Worm (Caenorhabditis elegans) whole organism, mixed stage, embryonic: ENCODE data around the gene C30B5.6.

Experiments used
- M03D4.4 ChIP-seq: sonication (generic microtip); optimal IDR thresholded peaks from 2 replicates; lab custom pipeline; 2017; ENCODE audit warnings: mild to moderate bottlenecking, missing genetic modification characterization, missing compliant biosample characterization
- bed-3 ChIP-seq: fragments of 200-800 bp; sonication (Bioruptor generic); optimal IDR thresholded peaks from 3 replicates; lab custom pipeline; 2018; ENCODE audit warnings: mild to moderate bottlenecking, missing genetic modification characterization, moderate library complexity, missing compliant biosample characterization
- blmp-1 ChIP-seq: fragments of 150-350 bp; optimal IDR thresholded peaks from 2 replicates; lab custom pipeline; 2014; ENCODE audit warnings: missing biosample characterization, missing genetic modification characterization
- ceh-39 ChIP-seq: fragments of 150-350 bp; optimal IDR thresholded peaks from 2 replicates; lab custom pipeline; 2014; ENCODE audit warnings: missing biosample characterization, missing genetic modification characterization
- ceh-43 ChIP-seq: fragments of 200-800 bp; sonication (Bioruptor generic); optimal IDR thresholded peaks from 2 replicates; lab custom pipeline; 2018; ENCODE audit warnings: mild to moderate bottlenecking, missing genetic modification characterization, moderate library complexity, missing compliant biosample characterization
- ceh-83 ChIP-seq: fragments of 200-800 bp; sonication (Bioruptor generic); optimal IDR thresholded peaks from 2 replicates; lab custom pipeline; 2018; ENCODE audit warnings: mild to moderate bottlenecking, missing genetic modification characterization, missing compliant biosample characterization
- ces-1 ChIP-seq: fragments of 150-350 bp; optimal IDR thresholded peaks from 2 replicates; lab custom pipeline; 2014; ENCODE audit warnings: missing biosample characterization, missing genetic modification reagents, missing genetic modification characterization
- cnd-1 ChIP-seq: fragments of 200-800 bp; sonication (Bioruptor generic); optimal IDR thresholded peaks from 2 replicates; lab custom pipeline; 2018; ENCODE audit warnings: mild to moderate bottlenecking, missing genetic modification characterization, missing compliant biosample characterization
- drap-1 ChIP-seq: fragments of 200-800 bp; sonication (Bioruptor generic); optimal IDR thresholded peaks from 3 replicates; lab custom pipeline; 2018; ENCODE audit warnings: mild to moderate bottlenecking, missing genetic modification characterization, missing compliant biosample characterization
- elt-1 ChIP-seq: sonication (generic microtip); optimal IDR thresholded peaks from 2 replicates; lab custom pipeline; 2017; ENCODE audit warnings: missing genetic modification characterization, mild to moderate bottlenecking, missing compliant biosample characterization, antibody characterized with exemption, moderate library complexity, borderline replicate concordance; ENCODE audit not compliant: insufficient read depth
- elt-3 ChIP-seq: fragments of 150-350 bp; optimal IDR thresholded peaks from 2 replicates; lab custom pipeline; 2014; ENCODE audit warnings: missing biosample characterization, missing genetic modification characterization
- flh-1 ChIP-seq: fragments of 200-800 bp; sonication (Bioruptor generic); optimal IDR thresholded peaks from 2 replicates; lab custom pipeline; 2018; ENCODE audit warnings: mild to moderate bottlenecking, missing genetic modification characterization, moderate library complexity, missing compliant biosample characterization
- ham-2 ChIP-seq: fragments of 200-800 bp; sonication (Bioruptor generic); optimal IDR thresholded peaks from 2 replicates; lab custom pipeline; 2018; ENCODE audit warnings: mild to moderate bottlenecking, missing genetic modification characterization, missing compliant biosample characterization
- hlh-1 ChIP-seq: fragments of 150-350 bp; optimal IDR thresholded peaks from 2 replicates; lab custom pipeline; 2014; ENCODE audit warnings: missing biosample characterization, missing genetic modification reagents, missing genetic modification characterization
- lin-13 ChIP-seq: fragments of 150-350 bp; optimal IDR thresholded peaks from 2 replicates; lab custom pipeline; 2014; ENCODE audit warnings: missing biosample characterization, missing genetic modification characterization
- lin-32 ChIP-seq: fragments of 200-800 bp; sonication (Bioruptor generic); optimal IDR thresholded peaks from 2 replicates; lab custom pipeline; 2018; ENCODE audit warnings: mild to moderate bottlenecking, missing genetic modification characterization, missing compliant biosample characterization
- lsy-2 ChIP-seq: fragments of 150-350 bp; optimal IDR thresholded peaks from 2 replicates; lab custom pipeline; 2014; ENCODE audit warnings: missing biosample characterization, missing genetic modification characterization
- mab-5 ChIP-seq: fragments of 150-350 bp; optimal IDR thresholded peaks from 2 replicates; lab custom pipeline; 2014; ENCODE audit warnings: missing biosample characterization, missing genetic modification characterization
- mep-1 ChIP-seq: fragments of 150-350 bp; optimal IDR thresholded peaks from 2 replicates; lab custom pipeline; 2017; ENCODE audit warnings: missing biosample characterization, missing genetic modification reagents, missing genetic modification characterization, inconsistent platforms
- mls-2 ChIP-seq: sonication (generic microtip); optimal IDR thresholded peaks from 2 replicates; lab custom pipeline; 2016; ENCODE audit warnings: mild to moderate bottlenecking, missing genetic modification characterization, moderate library complexity, missing compliant biosample characterization
- nhr-12 ChIP-seq: fragments of 150-350 bp; optimal IDR thresholded peaks from 2 replicates; lab custom pipeline; 2014; ENCODE audit warnings: missing biosample characterization, missing genetic modification characterization
- nhr-2 ChIP-seq: fragments of 150-350 bp; optimal IDR thresholded peaks from 2 replicates; lab custom pipeline; 2014; ENCODE audit warnings: missing biosample characterization, missing genetic modification characterization
- nhr-237 ChIP-seq: fragments of 150-350 bp; optimal IDR thresholded peaks from 2 replicates; lab custom pipeline; 2014; ENCODE audit warnings: missing biosample characterization, missing genetic modification characterization
- nhr-28 ChIP-seq: fragments of 150-350 bp; optimal IDR thresholded peaks from 2 replicates; lab custom pipeline; 2014; ENCODE audit warnings: missing biosample characterization, missing genetic modification characterization
- nhr-76 ChIP-seq: sonication (generic microtip); optimal IDR thresholded peaks from 2 replicates; lab custom pipeline; 2017; ENCODE audit warnings: missing biosample characterization, missing genetic modification characterization
- pha-4 ChIP-seq: fragments of 150-350 bp; optimal IDR thresholded peaks from 2 replicates; lab custom pipeline; 2018; ENCODE audit warnings: missing biosample characterization, missing genetic modification reagents, missing genetic modification characterization
- sem-2 ChIP-seq: fragments of 200-800 bp; sonication (Bioruptor generic); optimal IDR thresholded peaks from 2 replicates; lab custom pipeline; 2018; ENCODE audit warnings: mild to moderate bottlenecking, missing genetic modification characterization, missing compliant biosample characterization
- snpc-4 ChIP-seq: fragments of 150-350 bp; optimal IDR thresholded peaks from 2 replicates; lab custom pipeline; 2014; ENCODE audit warnings: missing biosample characterization, missing genetic modification characterization
- sptf-1 ChIP-seq: sonication (generic microtip); optimal IDR thresholded peaks from 2 replicates; lab custom pipeline; 2017; ENCODE audit warnings: mild to moderate bottlenecking, missing genetic modification characterization, moderate library complexity, missing compliant biosample characterization
- tbx-8 ChIP-seq: fragments of 200-800 bp; sonication (Bioruptor generic); optimal IDR thresholded peaks from 2 replicates; lab custom pipeline; 2018; ENCODE audit warnings: mild to moderate bottlenecking, missing genetic modification characterization, moderate library complexity, missing compliant biosample characterization
- unc-120 ChIP-seq: sonication (generic microtip); optimal IDR thresholded peaks from 2 replicates; lab custom pipeline; 2017; ENCODE audit warnings: missing genetic modification characterization, missing compliant biosample characterization; ENCODE audit not compliant: poor library complexity, severe bottlenecking
- unc-39 ChIP-seq: fragments of 150-350 bp; optimal IDR thresholded peaks from 2 replicates; lab custom pipeline; 2014; ENCODE audit warnings: missing biosample characterization, missing genetic modification characterization
- unc-62 ChIP-seq: fragments of 150-350 bp; optimal IDR thresholded peaks from 2 replicates; lab custom pipeline; 2014; ENCODE audit warnings: missing biosample characterization, missing genetic modification reagents, missing genetic modification characterization
- zip-8 ChIP-seq: fragments of 150-350 bp; optimal IDR thresholded peaks from 2 replicates; lab custom pipeline; 2014; ENCODE audit warnings: missing biosample characterization, missing genetic modification characterization
- ztf-11 ChIP-seq: fragments of 150-350 bp; optimal IDR thresholded peaks from 2 replicates; lab custom pipeline; 2014; ENCODE audit warnings: missing biosample characterization, missing genetic modification characterization

Gene C30B5.6

DNA sequence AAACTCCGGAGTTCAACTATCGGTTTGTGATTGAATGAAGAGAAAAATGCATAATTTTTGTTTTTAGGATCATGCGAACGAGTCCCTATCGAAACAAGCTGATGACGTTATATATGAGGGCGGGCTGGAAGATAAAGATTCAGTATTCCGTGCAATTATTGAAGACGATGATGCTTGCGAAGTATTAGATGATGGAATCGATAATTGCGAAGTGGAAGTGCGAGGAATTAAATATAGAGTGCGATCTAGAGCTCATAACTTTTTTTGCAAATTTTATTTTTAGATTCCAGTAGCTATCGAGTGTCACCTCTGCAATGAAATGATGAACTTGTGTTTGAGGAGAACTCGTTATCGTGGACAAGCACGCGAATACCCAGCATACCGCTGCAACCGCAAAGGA lies 23.4 kb downstream of the C30B5.6 start:
- TF ChIP-seq flh-1 (GFP tag; lab: Kevin White, UChicago) (no peak), nhr-28 (tag; lab: Kevin White, UChicago) (no peak), ceh-43 (GFP tag; lab: Kevin White, UChicago) (no peak), unc-120 (tag; lab: Kevin White, UChicago) (no peak), hlh-1 (tag; lab: Kevin White, UChicago) (no peak), ham-2 (GFP tag; lab: Kevin White, UChicago) (no peak)

ce11 chrII:6198468-6198867 lies 24.0 kb downstream of the C30B5.6 start, which contains the start of gene szy-4:
TSS of gene szy-4 (plus strand) at chrII:6198696.
- TF ChIP-seq M03D4.4 (tag; lab: Kevin White, UChicago), result no peak
- TF ChIP-seq elt-3 (tag; lab: Kevin White, UChicago), result no peak
- no peak for TF ChIP-seq ces-1 (GFP tag; lab: Kevin White, UChicago)
- no peak for TF ChIP-seq unc-62

ce11 chrII:6196875-6197274 lies 25.6 kb downstream of the C30B5.6 start, which contains the start of the genes rbmx-2 and C30B5.2:
TSS of gene rbmx-2 (minus strand) at chrII:6196948.
TSS of gene C30B5.2 (plus strand) at chrII:6197180.
- TF ChIP-seq nhr-12, result no peak
- no peak for TF ChIP-seq bed-3 (GFP tag; lab: Kevin White, UChicago)
- TF ChIP-seq unc-120 (tag; lab: Kevin White, UChicago), result peak; percentile 73
- no peak for TF ChIP-seq mab-5 (tag; lab: Kevin White, UChicago)
- TF ChIP-seq nhr-76, result no peak
- TF ChIP-seq lin-32 (GFP tag; lab: Kevin White, UChicago), result no peak
- TF ChIP-seq flh-1 (GFP tag; lab: Kevin White, UChicago), result no peak
- peak; percentile 78 for TF ChIP-seq ces-1 (GFP tag; lab: Kevin White, UChicago)
- no peak for TF ChIP-seq nhr-2 (tag; lab: Kevin White, UChicago)
- TF ChIP-seq snpc-4, result no peak
- TF ChIP-seq sptf-1, result no peak
- no peak for TF ChIP-seq ceh-83
- no peak for TF ChIP-seq unc-62
- TF ChIP-seq elt-1 (tag; lab: Kevin White, UChicago), result no peak
- no peak for TF ChIP-seq sem-2
- TF ChIP-seq M03D4.4 (tag; lab: Kevin White, UChicago), result no peak
- TF ChIP-seq ham-2 (GFP tag; lab: Kevin White, UChicago), result no peak
- TF ChIP-seq tbx-8, result no peak
- TF ChIP-seq ztf-11 (tag; lab: Kevin White, UChicago), result no peak
- TF ChIP-seq lsy-2 (tag; lab: Kevin White, UChicago), result peak; percentile 90
- TF ChIP-seq nhr-28 (tag; lab: Kevin White, UChicago), result no peak
- TF ChIP-seq ceh-43 (GFP tag; lab: Kevin White, UChicago), result no peak
- TF ChIP-seq lin-13, result no peak
- TF ChIP-seq cnd-1 (tag; lab: Kevin White, UChicago), result no peak
- no peak for TF ChIP-seq ceh-39
- no peak for TF ChIP-seq drap-1
- TF ChIP-seq mls-2 (tag; lab: Kevin White, UChicago), result no peak
- no peak for TF ChIP-seq pha-4 (tag; lab: Kevin White, UChicago)
- TF ChIP-seq unc-39 (tag; lab: Kevin White, UChicago), result no peak
- peak; percentile 53 for TF ChIP-seq mep-1
- TF ChIP-seq elt-3 (tag; lab: Kevin White, UChicago), result no peak

- TF ChIP-seq zip-8 (tag; lab: Kevin White, UChicago) (no peak), ztf-11 (tag; lab: Kevin White, UChicago) (no peak), nhr-2 (tag; lab: Kevin White, UChicago) (no peak)
Measured at ce11 chrII:6192484-6192883, 30.0 kb downstream of the C30B5.6 start, which contains the start of gene cpb-2. TSS of gene cpb-2 (plus strand) at chrII:6192784.

DNA sequence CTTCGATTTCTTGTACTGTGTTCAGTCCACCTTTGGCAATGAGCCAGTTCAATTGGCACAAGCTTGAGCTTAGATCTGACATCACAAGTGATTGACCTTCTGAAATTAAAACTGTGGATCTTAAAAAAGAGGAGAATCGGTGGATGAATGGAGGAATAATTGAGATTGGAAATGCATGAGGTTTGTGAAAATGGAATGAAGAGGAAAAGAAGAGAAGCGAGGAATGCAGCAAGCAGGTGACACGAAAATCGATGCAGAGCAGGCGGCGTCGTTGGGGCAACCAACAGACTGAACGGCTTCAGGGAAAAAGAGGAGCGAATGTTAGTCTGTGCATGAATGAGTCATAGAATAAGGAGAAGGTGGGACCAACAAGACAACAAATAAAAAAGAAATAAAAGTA lies 31.2 kb downstream of the C30B5.6 start, which contains the start of gene fkh-8:
fkh-8 (minus strand) TSS at position 101 of the 400 bp plus-strand sequence.
- TF ChIP-seq hlh-1 (tag; lab: Kevin White, UChicago) (no peak), pha-4 (tag; lab: Kevin White, UChicago) (no peak), bed-3 (GFP tag; lab: Kevin White, UChicago) (no peak), nhr-28 (tag; lab: Kevin White, UChicago) (no peak), unc-39 (tag; lab: Kevin White, UChicago) (no peak), lin-13 (no peak), ces-1 (GFP tag; lab: Kevin White, UChicago) (no peak), ceh-39 (no peak), mep-1 (no peak), nhr-76 (no peak), ztf-11 (tag; lab: Kevin White, UChicago) (no peak), sptf-1 (no peak), nhr-237 (tag; lab: Kevin White, UChicago) (no peak), lsy-2 (tag; lab: Kevin White, UChicago) (no peak), cnd-1 (tag; lab: Kevin White, UChicago) (no peak), elt-3 (tag; lab: Kevin White, UChicago) (no peak), elt-1 (tag; lab: Kevin White, UChicago) (no peak), blmp-1 (no peak)
